Fruit fly (Drosophila melanogaster): ENCODE data around the gene Drak.
A peak's percentile ranks its signal among the peaks of the same experiment; 100 is the strongest.

The Drak gene

DNA sequence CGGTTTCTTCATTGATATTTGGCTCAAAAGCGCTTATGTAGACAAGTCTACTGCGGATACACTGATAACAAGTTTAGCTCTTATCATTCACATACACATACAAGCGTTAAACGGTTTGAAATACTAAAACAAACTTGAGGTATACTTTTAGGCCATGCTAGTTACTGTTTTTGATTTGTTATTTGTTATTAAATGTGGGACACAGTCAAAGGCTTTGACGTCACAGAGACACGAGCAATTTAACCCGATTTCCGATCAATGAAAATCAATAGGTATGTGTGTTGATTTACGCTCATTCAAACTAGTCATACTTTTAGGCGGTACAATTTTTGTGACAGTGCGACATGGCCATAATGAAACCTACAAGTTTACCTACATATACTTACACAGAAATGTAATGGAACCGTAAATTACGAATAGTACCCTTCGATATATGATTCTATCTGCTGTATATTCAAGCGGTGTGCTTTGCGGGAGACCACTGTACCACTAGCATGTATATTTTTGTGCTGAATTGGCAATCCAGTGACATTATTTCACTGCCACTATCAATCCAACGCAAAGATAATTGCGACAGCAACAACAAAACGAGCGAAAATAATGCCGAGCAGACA lies 46.0 kb upstream of the Drak start (continued):
- TF ChIP-seq CG4404 (GFP tag; IDR thresholded peaks at IDR 0.05) (peak; percentile 63), ara (GFP tag; IDR thresholded peaks at IDR 0.05) (peak; percentile 6; the same call in 1 of the 2 replicates), CG16863 (GFP tag; optimal IDR thresholded peaks at IDR 0.05) (peak; percentile 68), Oli (tag; optimal IDR thresholded peaks at IDR 0.05) (peak; percentile 61), GATAe (GFP tag; conservative IDR thresholded peaks at IDR 0.05) (peak; percentile 65), CG11696 (GFP tag; IDR thresholded peaks at IDR 0.05) (no peak), Hr3 (GFP tag; optimal IDR thresholded peaks at IDR 0.05) (peak; percentile 41), kah (GFP tag; optimal IDR thresholded peaks at IDR 0.05) (no peak), Rx (GFP tag; IDR thresholded peaks at IDR 0.05) (peak; percentile 62), Ets97D (GFP tag; optimal IDR thresholded peaks at IDR 0.05) (peak; percentile 38), Chrac-16 (GFP tag; optimal IDR thresholded peaks at IDR 0.05) (peak; percentile 72), CG13287 (GFP tag; IDR thresholded peaks at IDR 0.05; ENCODE audit: partially characterized antibody) (peak; percentile 29), org-1 (GFP tag; optimal IDR thresholded peaks at IDR 0.05) (peak; percentile 71), CG10209 (GFP tag; optimal IDR thresholded peaks at IDR 0.05) (peak; percentile 78), repo (GFP tag; optimal IDR thresholded peaks at IDR 0.05) (peak; percentile 4), mirr (GFP tag; optimal IDR thresholded peaks at IDR 0.05) (peak; percentile 85), CG14710 (tag; optimal IDR thresholded peaks at IDR 0.05) (no peak), CG9437 (GFP tag; optimal IDR thresholded peaks at IDR 0.05) (peak; percentile 3), dan (GFP tag; IDR thresholded peaks at IDR 0.05) (no peak), bowl (GFP tag; IDR thresholded peaks at IDR 0.05) (no peak), Fer2 (tag; optimal IDR thresholded peaks at IDR 0.05) (peak; percentile 69), Myb (GFP tag; optimal IDR thresholded peaks at IDR 0.05) (peak; percentile 76), Lpt (GFP tag; optimal IDR thresholded peaks at IDR 0.05) (no peak), sens-2 (GFP tag; IDR thresholded peaks at IDR 0.05) (no peak), Xrp1 (GFP tag; IDR thresholded peaks at IDR 0.05) (peak; percentile 61), gcm2 (GFP tag; optimal IDR thresholded peaks at IDR 0.05) (peak; percentile 48), CG31388 (GFP tag; optimal IDR thresholded peaks at IDR 0.05) (no peak), az2 (GFP tag; optimal IDR thresholded peaks at IDR 0.05) (peak; percentile 57), cg (GFP tag; optimal IDR thresholded peaks at IDR 0.05) (peak; percentile 80), CrebB (tag; optimal IDR thresholded peaks at IDR 0.05) (peak; percentile 71), ERR (GFP tag; optimal IDR thresholded peaks at IDR 0.05) (peak; percentile 83), toy (GFP tag; IDR thresholded peaks at IDR 0.05) (peak; percentile 71), knrl (GFP tag; IDR thresholded peaks at IDR 0.05; ENCODE audit: partially characterized antibody) (no peak), pita (GFP tag; optimal IDR thresholded peaks at IDR 0.05) (no peak), ewg (GFP tag; optimal IDR thresholded peaks at IDR 0.05) (peak; percentile 19), CG7556 (GFP tag; optimal IDR thresholded peaks at IDR 0.05) (peak; percentile 73), cato (GFP tag; optimal IDR thresholded peaks at IDR 0.05; ENCODE audit: borderline replicate concordance) (no peak), Trl (optimal IDR thresholded peaks at IDR 0.05) (no peak), Trl (GFP tag; optimal IDR thresholded peaks at IDR 0.05) (peak; percentile 45), schlank (tag; optimal IDR thresholded peaks at IDR 0.05) (peak; percentile 90), CG33557 (GFP tag; optimal IDR thresholded peaks at IDR 0.05) (no peak), CG15073 (GFP tag; optimal IDR thresholded peaks at IDR 0.05) (no peak), tio (GFP tag; optimal IDR thresholded peaks at IDR 0.05) (peak; percentile 43), CG3163 (GFP tag; optimal IDR thresholded peaks at IDR 0.05) (peak; percentile 41), CG3838 (GFP tag; optimal IDR thresholded peaks at IDR 0.05) (no peak), tup (GFP tag; optimal IDR thresholded peaks at IDR 0.05) (no peak), Sry-δ (GFP tag; optimal IDR thresholded peaks at IDR 0.05) (peak; percentile 39), CG4282 (GFP tag; optimal IDR thresholded peaks at IDR 0.05) (peak; percentile 59), CG15696 (tag; optimal IDR thresholded peaks at IDR 0.05) (peak; percentile 48), CG16815 (GFP tag; optimal IDR thresholded peaks at IDR 0.05) (peak; percentile 75), jing (GFP tag; optimal IDR thresholded peaks at IDR 0.05) (peak; percentile 30)

Measured in whole organism, embryonic.